Worm (Caenorhabditis elegans): ENCODE results near the gene fut-2.

The fut-2 gene

ce11 chrV:6558103-6558502 lies 17.6 kb downstream of the fut-2 start, which contains the start of gene spp-20:
spp-20 (minus strand) TSS chrV:6558203.
- no peak for TF ChIP-seq flt-1 (GFP tag; IDR thresholded peaks at IDR 0.05)
- TF ChIP-seq ztf-29 (GFP tag; IDR thresholded peaks at IDR 0.05), result no peak
- no peak for TF ChIP-seq T22C8.4 (GFP tag; IDR thresholded peaks at IDR 0.05)
- no peak for TF ChIP-seq tab-1 (GFP tag; IDR thresholded peaks at IDR 0.05)
- TF ChIP-seq ztf-23 (GFP tag; IDR thresholded peaks at IDR 0.05), result no peak
- TF ChIP-seq med-1 (GFP tag; optimal IDR thresholded peaks at IDR 0.05; ENCODE audit: insufficient read depth), result no peak
- no peak for TF ChIP-seq cog-1 (tag; optimal IDR thresholded peaks at IDR 0.05)
- TF ChIP-seq ref-1 (GFP tag; conservative IDR thresholded peaks at IDR 0.05), result no peak
- no peak for TF ChIP-seq klf-2 (GFP tag; conservative IDR thresholded peaks at IDR 0.05)

DNA sequence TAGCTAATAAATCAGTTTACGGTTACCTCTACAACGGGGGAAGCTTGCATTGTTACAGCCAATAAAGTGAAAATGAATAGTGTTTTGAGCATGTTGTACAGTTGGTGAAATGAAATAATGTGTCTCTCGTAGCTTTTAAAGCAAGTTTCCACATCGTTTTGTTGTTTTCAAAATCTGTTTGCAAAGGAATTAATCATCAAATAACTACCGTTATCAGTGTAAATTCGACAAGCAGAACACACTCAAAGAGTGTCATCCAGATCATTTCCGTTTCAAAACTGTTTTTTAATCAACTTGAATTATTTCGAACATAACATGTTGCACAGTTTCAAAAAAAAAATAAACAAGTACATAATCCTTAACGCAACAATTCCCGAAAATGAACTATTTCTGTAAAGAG lies 18.7 kb downstream of the fut-2 start, which contains the start of gene spp-27:
Gene spp-27 (minus strand): TSS at position 101 of the 400 bp plus-strand sequence.
- TF ChIP-seq klf-2 (GFP tag; conservative IDR thresholded peaks at IDR 0.05) (no peak), ref-1 (GFP tag; conservative IDR thresholded peaks at IDR 0.05) (no peak), cog-1 (tag; optimal IDR thresholded peaks at IDR 0.05) (no peak), ztf-29 (GFP tag; IDR thresholded peaks at IDR 0.05) (no peak), T22C8.4 (GFP tag; IDR thresholded peaks at IDR 0.05) (no peak), tab-1 (GFP tag; IDR thresholded peaks at IDR 0.05) (no peak), med-1 (GFP tag; optimal IDR thresholded peaks at IDR 0.05; ENCODE audit: insufficient read depth) (no peak)

- TF ChIP-seq flt-1 (GFP tag; IDR thresholded peaks at IDR 0.05) (no peak), klf-2 (GFP tag; conservative IDR thresholded peaks at IDR 0.05) (no peak), tab-1 (GFP tag; IDR thresholded peaks at IDR 0.05) (no peak), T22C8.4 (GFP tag; IDR thresholded peaks at IDR 0.05) (no peak), cog-1 (tag; optimal IDR thresholded peaks at IDR 0.05) (no peak), ztf-29 (GFP tag; IDR thresholded peaks at IDR 0.05) (no peak), med-1 (GFP tag; optimal IDR thresholded peaks at IDR 0.05; ENCODE audit: insufficient read depth) (no peak), ref-1 (GFP tag; conservative IDR thresholded peaks at IDR 0.05) (no peak), ztf-23 (GFP tag; IDR thresholded peaks at IDR 0.05) (no peak)
These were observed 21.4 kb downstream of the fut-2 start, which contains the start of gene K04A8.19 for ce11 chrV:6554308-6554707. K04A8.19 (minus strand) TSS chrV:6554408.

ce11 chrV:6551707-6552390 lies 23.8 kb downstream of the fut-2 start, which contains the start of gene twk-10:
twk-10 (plus strand) TSS chrV:6552340.
- TF ChIP-seq klf-2 (GFP tag; conservative IDR thresholded peaks at IDR 0.05) (no peak), flt-1 (GFP tag; IDR thresholded peaks at IDR 0.05) (peak; percentile 60; the same call in 1 of the 2 replicates), tab-1 (GFP tag; IDR thresholded peaks at IDR 0.05) (0 out of 2 replicates have a peak, but pooled peaks have one; percentile 57), ref-1 (GFP tag; conservative IDR thresholded peaks at IDR 0.05) (peak; percentile 51; the same call in 1 of the 2 replicates)

ce11 chrV:6549871-6550270 lies 25.8 kb downstream of the fut-2 start, which contains the start of gene lipl-4:
lipl-4 (plus strand) TSS chrV:6550171.
- TF ChIP-seq med-1 (GFP tag; optimal IDR thresholded peaks at IDR 0.05; ENCODE audit: insufficient read depth), result no peak
- no peak for TF ChIP-seq tab-1 (GFP tag; IDR thresholded peaks at IDR 0.05)
- TF ChIP-seq ztf-29 (GFP tag; IDR thresholded peaks at IDR 0.05), result no peak
- TF ChIP-seq klf-2 (GFP tag; conservative IDR thresholded peaks at IDR 0.05), result no peak
- TF ChIP-seq T22C8.4 (GFP tag; IDR thresholded peaks at IDR 0.05), result no peak
- TF ChIP-seq ref-1 (GFP tag; conservative IDR thresholded peaks at IDR 0.05), result no peak
- TF ChIP-seq ztf-23 (GFP tag; IDR thresholded peaks at IDR 0.05), result no peak
- TF ChIP-seq flt-1 (GFP tag; IDR thresholded peaks at IDR 0.05), result no peak
- TF ChIP-seq cog-1 (tag; optimal IDR thresholded peaks at IDR 0.05), result no peak

DNA sequence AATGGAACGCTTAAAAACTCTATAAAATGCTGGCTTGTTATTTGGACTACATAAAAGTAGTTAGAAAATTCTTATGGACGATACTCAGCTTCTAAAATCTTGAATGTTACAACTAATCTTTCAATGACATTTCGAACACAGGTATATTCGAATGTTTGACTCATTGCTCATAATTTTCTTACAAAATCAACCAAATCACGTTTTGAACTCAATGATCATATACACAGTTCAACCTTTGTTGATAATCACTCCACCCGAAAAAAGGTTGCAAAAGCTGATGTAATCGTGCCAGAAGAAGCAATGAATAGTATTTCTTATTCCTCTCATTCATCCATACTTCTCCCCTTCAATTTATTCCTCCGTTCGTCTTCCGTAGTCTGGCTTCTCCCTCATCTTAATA lies 26.5 kb downstream of the fut-2 start, which contains the start of gene K04A8.20:
Gene K04A8.20 (plus strand): TSS at position 301 of the 400 bp plus-strand sequence.
- TF ChIP-seq T22C8.4 (GFP tag; IDR thresholded peaks at IDR 0.05) (no peak), med-1 (GFP tag; optimal IDR thresholded peaks at IDR 0.05; ENCODE audit: insufficient read depth) (no peak), ref-1 (GFP tag; conservative IDR thresholded peaks at IDR 0.05) (no peak), flt-1 (GFP tag; IDR thresholded peaks at IDR 0.05) (no peak), ztf-29 (GFP tag; IDR thresholded peaks at IDR 0.05) (no peak), klf-2 (GFP tag; conservative IDR thresholded peaks at IDR 0.05) (no peak), tab-1 (GFP tag; IDR thresholded peaks at IDR 0.05) (no peak), cog-1 (tag; optimal IDR thresholded peaks at IDR 0.05) (no peak), ztf-23 (GFP tag; IDR thresholded peaks at IDR 0.05) (no peak)

ce11 chrV:6548309-6548708 lies 27.4 kb downstream of the fut-2 start:
- no peak for TF ChIP-seq med-1 (GFP tag; optimal IDR thresholded peaks at IDR 0.05; ENCODE audit: insufficient read depth)
- TF ChIP-seq ztf-29 (GFP tag; IDR thresholded peaks at IDR 0.05), result no peak
- no peak for TF ChIP-seq klf-2 (GFP tag; conservative IDR thresholded peaks at IDR 0.05)
- TF ChIP-seq flt-1 (GFP tag; IDR thresholded peaks at IDR 0.05), result no peak
- TF ChIP-seq ref-1 (GFP tag; conservative IDR thresholded peaks at IDR 0.05), result no peak
- TF ChIP-seq tab-1 (GFP tag; IDR thresholded peaks at IDR 0.05), result no peak
- no peak for TF ChIP-seq cog-1 (tag; optimal IDR thresholded peaks at IDR 0.05)
- TF ChIP-seq T22C8.4 (GFP tag; IDR thresholded peaks at IDR 0.05), result no peak
- no peak for TF ChIP-seq ztf-23 (GFP tag; IDR thresholded peaks at IDR 0.05)

ce11 chrV:6546450-6547171 lies 29.1 kb downstream of the fut-2 start, which contains the start of gene dre-1:
dre-1 (minus strand) TSS chrV:6546500.
- TF ChIP-seq tab-1 (GFP tag; IDR thresholded peaks at IDR 0.05) (no peak), T22C8.4 (GFP tag; IDR thresholded peaks at IDR 0.05) (no peak), ref-1 (GFP tag; conservative IDR thresholded peaks at IDR 0.05) (no peak), cog-1 (tag; optimal IDR thresholded peaks at IDR 0.05) (no peak), med-1 (GFP tag; optimal IDR thresholded peaks at IDR 0.05; ENCODE audit: insufficient read depth) (no peak), flt-1 (GFP tag; IDR thresholded peaks at IDR 0.05) (no peak), klf-2 (GFP tag; conservative IDR thresholded peaks at IDR 0.05) (no peak), ztf-29 (GFP tag; IDR thresholded peaks at IDR 0.05) (no peak), ztf-23 (GFP tag; IDR thresholded peaks at IDR 0.05) (no peak)

- 0 out of 2 replicates have a peak, but pooled peaks have one; percentile 6 for TF ChIP-seq flt-1 (GFP tag; IDR thresholded peaks at IDR 0.05)
- no peak for TF ChIP-seq klf-2 (GFP tag; conservative IDR thresholded peaks at IDR 0.05)
- TF ChIP-seq ztf-23 (GFP tag; IDR thresholded peaks at IDR 0.05), result no peak
These were observed 30.7 kb downstream of the fut-2 start for ce11 chrV:6544999-6545398.

Measured in whole organism, midembryonic.